Fruit fly (Drosophila melanogaster) whole organism, larva: ENCODE measurements around the gene CG15213.

ENCODE experiments used
- noc ChIP-seq: fragments of 200-800 bp; sonication (Bioruptor generic); optimal IDR thresholded peaks from 3 replicates; lab custom pipeline; 2019; ENCODE audit warnings: missing biosample characterization, mild to moderate bottlenecking, missing genetic modification characterization, moderate library complexity

The CG15213 gene

dm6 chr3L:5133704-5134430 is 847 bp upstream of the CG15213 start, which contains the start of gene Yod1:
Gene Yod1 (plus strand): TSS chr3L:5133871.
- no peak for TF ChIP-seq noc (tag; lab: Kevin White, UChicago)

- no peak for TF ChIP-seq noc (tag; lab: Kevin White, UChicago)
Measured at dm6 chr3L:5131245-5131644, 1.8 kb downstream of the CG15213 start, which contains the start of gene CG15212. Gene CG15212 (plus strand): TSS chr3L:5131545.

- TF ChIP-seq noc (tag; lab: Kevin White, UChicago), result no peak
Measured at dm6 chr3L:5130508-5130907, 2.5 kb downstream of the CG15213 start.

- no peak for TF ChIP-seq noc (tag; lab: Kevin White, UChicago)
Measured at dm6 chr3L:5129199-5129598, 3.8 kb downstream of the CG15213 start, which contains the start of gene CG4597. Gene CG4597 (plus strand): TSS chr3L:5129499.

- no peak for TF ChIP-seq noc (tag; lab: Kevin White, UChicago)
Measured at dm6 chr3L:5128214-5128613, 4.8 kb downstream of the CG15213 start.

dm6 chr3L:5127609-5128008 is 5.4 kb downstream of the CG15213 start:
- TF ChIP-seq noc (tag; lab: Kevin White, UChicago), result no peak

- TF ChIP-seq noc (tag; lab: Kevin White, UChicago), result no peak
Measured at dm6 chr3L:5125202-5125601, 7.8 kb downstream of the CG15213 start.

dm6 chr3L:5102050-5102449 is 31.0 kb downstream of the CG15213 start:
- TF ChIP-seq noc (tag; lab: Kevin White, UChicago), result no peak

dm6 chr3L:5096674-5097073 is 36.3 kb downstream of the CG15213 start:
- TF ChIP-seq noc (tag; lab: Kevin White, UChicago), result no peak
